Worm (Caenorhabditis elegans) whole organism, young adult: Measurements from ENCODE around the gene C13A2.12.

ENCODE experiments used
- C17E4.6 ChIP-seq: fragments of 200-800 bp; sonication (Bioruptor generic); IDR thresholded peaks from 2 replicates; pipeline ENCODE4 v1.3.6; 2022; ENCODE audit warnings: missing genetic modification reagents, missing genetic modification characterization, missing compliant biosample characterization
- ama-1 ChIP-seq, 3 experiments: fragments of 150-350 bp in 1 of 3; sonication (generic microtip) in 2 of 3; optimal IDR thresholded peaks; 2 replicates each; lab custom pipeline; 2014 to 2018; ENCODE audit warnings: missing biosample characterization in 2 of 3, missing genetic modification characterization in 2 of 3, missing genetic modification reagents in 2 of 3
- attf-5 ChIP-seq: fragments of 200-800 bp; sonication (Bioruptor generic); optimal IDR thresholded peaks from 2 replicates; lab custom pipeline; 2018; ENCODE audit warnings: mild to moderate bottlenecking, missing genetic modification characterization, missing compliant biosample characterization
- egl-18 ChIP-seq: fragments of 200-800 bp; sonication (Bioruptor generic); IDR thresholded peaks from 2 replicates; pipeline ENCODE4 v1.3.6; 2022; ENCODE audit warnings: missing genetic modification reagents, missing genetic modification characterization, missing compliant biosample characterization
- nhr-27 ChIP-seq: fragments of 200-800 bp; sonication (Bioruptor generic); optimal IDR thresholded peaks from 2 replicates; lab custom pipeline; 2018; ENCODE audit warnings: mild to moderate bottlenecking, missing genetic modification characterization, moderate library complexity, missing compliant biosample characterization
- snpc-1.1 ChIP-seq: sonication (generic microtip); optimal IDR thresholded peaks from 2 replicates; lab custom pipeline; 2017; ENCODE audit warnings: missing genetic modification characterization, mild to moderate bottlenecking, missing compliant biosample characterization, antibody characterized with exemption, moderate library complexity, missing genotype, missing genetic modification reagents; ENCODE audit not compliant: insufficient read depth
- snpc-4 ChIP-seq, 5 experiments: fragments of 150-350 bp in 1 of 5; sonication (generic microtip) in 4 of 5; optimal IDR thresholded peaks; 2 replicates each; lab custom pipeline; 2014 to 2018; ENCODE audit warnings: missing genetic modification characterization in 5 of 5, missing biosample characterization in 3 of 5, antibody characterized with exemption in 2 of 5, mild to moderate bottlenecking in 2 of 5, missing compliant biosample characterization in 2 of 5, missing genotype in 2 of 5, moderate library complexity in 2 of 5, missing genetic modification reagents in 1 of 5
- sptf-2 ChIP-seq: fragments of 200-800 bp; sonication (Bioruptor generic); optimal IDR thresholded peaks from 2 replicates; lab custom pipeline; 2018; ENCODE audit warnings: mild to moderate bottlenecking, missing genetic modification characterization, missing compliant biosample characterization
- unc-62 ChIP-seq: fragments of 150-350 bp; optimal IDR thresholded peaks from 2 replicates; lab custom pipeline; 2014; ENCODE audit warnings: missing biosample characterization, missing genetic modification reagents, missing genetic modification characterization
- xnd-1 ChIP-seq: sonication (generic microtip); optimal IDR thresholded peaks from 2 replicates; lab custom pipeline; 2016; ENCODE audit warnings: missing genotype, missing genetic modification reagents, missing genetic modification characterization, missing compliant biosample characterization
- ztf-3 ChIP-seq: fragments of 200-800 bp; sonication (Bioruptor generic); optimal IDR thresholded peaks from 2 replicates; lab custom pipeline; 2018; ENCODE audit warnings: mild to moderate bottlenecking, missing genetic modification characterization, missing compliant biosample characterization

- no peak for TF ChIP-seq ama-1 (optimal IDR thresholded peaks at IDR 0.05; lab: Kevin White, UChicago)
- no peak for TF ChIP-seq ama-1 (GFP tag; optimal IDR thresholded peaks at IDR 0.05; lab: Kevin White, UChicago)
- TF ChIP-seq C17E4.6: no peak
- TF ChIP-seq attf-5 (GFP tag; lab: Kevin White, UChicago): no peak
- TF ChIP-seq snpc-4 (GFP tag; optimal IDR thresholded peaks at IDR 0.05; lab: Kevin White, UChicago): no peak
- TF ChIP-seq snpc-4 (tag; optimal IDR thresholded peaks at IDR 0.05; lab: Kevin White, UChicago): no peak
- no peak for TF ChIP-seq nhr-27 (tag; lab: Kevin White, UChicago)
- no peak for TF ChIP-seq xnd-1
- TF ChIP-seq sptf-2 (GFP tag; lab: Kevin White, UChicago): no peak
- no peak for TF ChIP-seq unc-62 (GFP tag; lab: Kevin White, UChicago)
- TF ChIP-seq snpc-1.1: no peak
- no peak for TF ChIP-seq ztf-3
- no peak for TF ChIP-seq egl-18 (GFP tag; lab: Robert Waterston, UW)
These were observed 4.0 kb upstream of the C13A2.12 start, which contains the start of gene C05C8.8 for ce11 chrV:7255095-7255494.
